Fruit fly (Drosophila melanogaster) whole organism, embryonic: Measurements from ENCODE around the gene CG14282.

ENCODE experiments used
- Adf1 ChIP-seq: fragments of 200-800 bp; sonication (Bioruptor generic); IDR thresholded peaks from 2 replicates; pipeline ENCODE4 v1.3.6; 2022; ENCODE audit warnings: missing biosample characterization, missing genetic modification characterization
- Asciz ChIP-seq: fragments of 200-800 bp; sonication (Bioruptor generic); optimal IDR thresholded peaks from 2 replicates; lab custom pipeline; 2017; ENCODE audit warnings: missing biosample characterization, mild to moderate bottlenecking, missing genetic modification characterization, missing genetic modification reagents
- BEAF-32 ChIP-seq: fragments of 200-800 bp; sonication (Bioruptor generic); optimal IDR thresholded peaks from 3 replicates; lab custom pipeline; 2017; ENCODE audit warnings: missing biosample characterization, missing genetic modification characterization, mild to moderate bottlenecking, moderate library complexity, missing genetic modification reagents
- Bgb ChIP-seq: fragments of 200-800 bp; sonication (Bioruptor generic); IDR thresholded peaks from 2 replicates; pipeline ENCODE4 v1.3.6; 2022; ENCODE audit warnings: missing biosample characterization, missing genetic modification characterization; ENCODE audit not compliant: partially characterized antibody
- BtbVII ChIP-seq: fragments of 200-800 bp; sonication (Bioruptor generic); optimal IDR thresholded peaks from 3 replicates; lab custom pipeline; 2017; ENCODE audit warnings: missing biosample characterization, mild to moderate bottlenecking, missing genetic modification characterization
- CG1233 ChIP-seq: fragments of 200-800 bp; sonication (Bioruptor generic); optimal IDR thresholded peaks from 4 replicates; lab custom pipeline; 2018; ENCODE audit warnings: missing biosample characterization, mild to moderate bottlenecking, missing genetic modification characterization
- CG13287 ChIP-seq: fragments of 200-800 bp; sonication (Bioruptor generic); IDR thresholded peaks from 2 replicates; pipeline ENCODE4 v1.3.6; 2022; ENCODE audit warnings: missing biosample characterization, missing genetic modification characterization; ENCODE audit not compliant: partially characterized antibody
- CG14667 ChIP-seq: fragments of 200-800 bp; sonication (Bioruptor generic); IDR thresholded peaks from 2 replicates; pipeline ENCODE4 v1.3.6; 2022; ENCODE audit warnings: missing biosample characterization, missing genetic modification characterization
- CG15696 ChIP-seq: fragments of 200-800 bp; sonication (Bioruptor generic); optimal IDR thresholded peaks from 2 replicates; lab custom pipeline; 2019; ENCODE audit warnings: missing biosample characterization, mild to moderate bottlenecking, missing genetic modification characterization, moderate library complexity
- CG1603 ChIP-seq: fragments of 200-800 bp; sonication (Bioruptor generic); optimal IDR thresholded peaks from 2 replicates; lab custom pipeline; 2019; ENCODE audit warnings: missing biosample characterization, mild to moderate bottlenecking, missing genetic modification characterization, moderate library complexity
- CG17186 ChIP-seq: fragments of 200-800 bp; sonication (Bioruptor generic); optimal IDR thresholded peaks from 3 replicates; lab custom pipeline; 2017; ENCODE audit warnings: missing biosample characterization, missing genetic modification reagents, missing genetic modification characterization
- CG17385 ChIP-seq: fragments of 200-800 bp; sonication (Bioruptor generic); optimal IDR thresholded peaks from 3 replicates; lab custom pipeline; 2018; ENCODE audit warnings: missing biosample characterization, mild to moderate bottlenecking, missing genetic modification characterization
- CG2202 ChIP-seq: fragments of 200-800 bp; sonication (Bioruptor generic); optimal IDR thresholded peaks from 2 replicates; lab custom pipeline; 2018; ENCODE audit warnings: missing biosample characterization, mild to moderate bottlenecking, missing genetic modification characterization
- CG32532 ChIP-seq: fragments of 200-800 bp; sonication (Bioruptor generic); IDR thresholded peaks from 2 replicates; pipeline ENCODE4 v1.3.6; 2022; ENCODE audit warnings: missing biosample characterization, missing genetic modification characterization
- CG32767 ChIP-seq: fragments of 200-800 bp; sonication (Bioruptor generic); IDR thresholded peaks from 2 replicates; pipeline ENCODE4 v1.3.6; 2022; ENCODE audit warnings: missing biosample characterization, missing genetic modification characterization
- CG3281 ChIP-seq: fragments of 200-800 bp; sonication (Bioruptor generic); optimal IDR thresholded peaks from 3 replicates; lab custom pipeline; 2017; ENCODE audit warnings: missing biosample characterization, mild to moderate bottlenecking, missing genetic modification characterization
- CG3838 ChIP-seq: fragments of 200-800 bp; sonication (Bioruptor generic); optimal IDR thresholded peaks from 3 replicates; lab custom pipeline; 2016; ENCODE audit warnings: missing biosample characterization, missing genetic modification characterization
- CG4707 ChIP-seq: fragments of 200-800 bp; sonication (Bioruptor generic); optimal IDR thresholded peaks from 2 replicates; lab custom pipeline; 2018; ENCODE audit warnings: missing biosample characterization, mild to moderate bottlenecking, missing genetic modification characterization, moderate library complexity
- CG7928 ChIP-seq: fragments of 200-800 bp; sonication (Bioruptor generic); optimal IDR thresholded peaks from 2 replicates; lab custom pipeline; 2017; ENCODE audit warnings: missing biosample characterization, mild to moderate bottlenecking, missing genetic modification characterization
- CG7963 ChIP-seq: fragments of 200-800 bp; sonication (Bioruptor generic); IDR thresholded peaks from 3 replicates; pipeline ENCODE4 v1.3.6; 2022; ENCODE audit warnings: missing biosample characterization, missing genetic modification characterization; ENCODE audit not compliant: partially characterized antibody
- CG8290 ChIP-seq, 3 experiments: fragments of 200-800 bp; sonication (Bioruptor generic); optimal IDR thresholded peaks; 2 replicates each; lab custom pipeline; 2016 to 2019; ENCODE audit warnings: missing biosample characterization in 3 of 3, missing genetic modification characterization in 3 of 3, mild to moderate bottlenecking in 2 of 3, moderate library complexity in 1 of 3
- CHES-1-like ChIP-seq: fragments of 200-800 bp; sonication (Bioruptor generic); optimal IDR thresholded peaks from 2 replicates; lab custom pipeline; 2016; ENCODE audit warnings: missing biosample characterization, missing genetic modification characterization
- Dbx ChIP-seq: fragments of 200-800 bp; sonication (Bioruptor generic); IDR thresholded peaks from 3 replicates; pipeline ENCODE4 v1.3.6; 2022; ENCODE audit warnings: missing biosample characterization, missing genetic modification characterization
- Drgx ChIP-seq: fragments of 200-800 bp; sonication (Bioruptor generic); IDR thresholded peaks from 2 replicates; pipeline ENCODE4 v1.3.6; 2022; ENCODE audit warnings: missing biosample characterization, missing genetic modification characterization
- ERR ChIP-seq: fragments of 200-800 bp; sonication (Bioruptor generic); optimal IDR thresholded peaks from 2 replicates; lab custom pipeline; 2016; ENCODE audit warnings: missing biosample characterization, missing genetic modification characterization
- HLH4C ChIP-seq: fragments of 200-800 bp; sonication (Bioruptor generic); IDR thresholded peaks from 3 replicates; pipeline ENCODE4 v1.3.6; 2022; ENCODE audit warnings: missing biosample characterization, missing genetic modification characterization; ENCODE audit not compliant: partially characterized antibody
- HmgZ ChIP-seq: fragments of 200-800 bp; sonication (Bioruptor generic); optimal IDR thresholded peaks from 2 replicates; lab custom pipeline; 2018; ENCODE audit warnings: missing biosample characterization, mild to moderate bottlenecking, missing genetic modification characterization
- Hmx ChIP-seq: fragments of 200-800 bp; sonication (Bioruptor generic); optimal IDR thresholded peaks from 2 replicates; lab custom pipeline; 2016; ENCODE audit warnings: missing biosample characterization, missing genetic modification characterization
- MESR4 ChIP-seq: fragments of 200-800 bp; sonication (Bioruptor generic); optimal IDR thresholded peaks from 2 replicates; lab custom pipeline; 2018; ENCODE audit warnings: missing biosample characterization, mild to moderate bottlenecking, missing genetic modification characterization, moderate library complexity
- Nf-YB ChIP-seq: fragments of 200-800 bp; sonication (Bioruptor generic); optimal IDR thresholded peaks from 3 replicates; lab custom pipeline; 2019; ENCODE audit warnings: missing biosample characterization, mild to moderate bottlenecking, missing genetic modification characterization, moderate library complexity
- YL-1 ChIP-seq: fragments of 200-800 bp; sonication (Bioruptor generic); optimal IDR thresholded peaks from 3 replicates; lab custom pipeline; 2017; ENCODE audit warnings: missing biosample characterization, mild to moderate bottlenecking, missing genetic modification characterization
- abd-A ChIP-seq: fragments of 200-800 bp; sonication (Bioruptor generic); optimal IDR thresholded peaks from 3 replicates; lab custom pipeline; 2019; ENCODE audit warnings: missing biosample characterization, mild to moderate bottlenecking, missing genetic modification characterization, moderate library complexity
- chif ChIP-seq, 2 experiments: fragments of 200-800 bp; sonication (Bioruptor generic); optimal IDR thresholded peaks; 3 replicates each; lab custom pipeline; 2016; ENCODE audit warnings: missing biosample characterization in 2 of 2, missing genetic modification characterization in 2 of 2
- chm ChIP-seq: fragments of 200-800 bp; sonication (Bioruptor generic); IDR thresholded peaks from 2 replicates; pipeline ENCODE4 v1.3.6; 2022; ENCODE audit warnings: missing biosample characterization, missing genetic modification characterization
- ci ChIP-seq: fragments of 200-800 bp; sonication (Bioruptor generic); IDR thresholded peaks from 3 replicates; pipeline ENCODE4 v1.3.6; 2022; ENCODE audit warnings: missing biosample characterization, missing genetic modification characterization
- ewg ChIP-seq: fragments of 200-800 bp; sonication (Bioruptor generic); optimal IDR thresholded peaks from 3 replicates; lab custom pipeline; 2017; ENCODE audit warnings: mild to moderate bottlenecking, missing biosample characterization, missing genetic modification reagents, missing genetic modification characterization
- grau ChIP-seq: fragments of 200-800 bp; optimal IDR thresholded peaks from 3 replicates; lab custom pipeline; 2019; ENCODE audit warnings: missing biosample characterization, mild to moderate bottlenecking, missing genetic modification characterization, moderate library complexity
- lmd ChIP-seq: fragments of 200-800 bp; sonication (Bioruptor generic); IDR thresholded peaks from 2 replicates; pipeline ENCODE4 v1.3.6; 2022; ENCODE audit warnings: missing biosample characterization, missing genetic modification characterization
- nom ChIP-seq: fragments of 200-800 bp; sonication (Bioruptor generic); optimal IDR thresholded peaks from 2 replicates; lab custom pipeline; 2017; ENCODE audit warnings: missing biosample characterization, missing genetic modification characterization, mild to moderate bottlenecking, moderate library complexity, missing genetic modification reagents
- onecut ChIP-seq: fragments of 200-800 bp; sonication (Bioruptor generic); IDR thresholded peaks from 2 replicates; pipeline ENCODE4 v1.3.6; 2022; ENCODE audit warnings: missing biosample characterization, missing genetic modification characterization
- pan ChIP-seq, 4 experiments: fragments of >200 bp in 3 of 4; fragments of 200-800 bp in 1 of 4; sonication (Bioruptor generic) in 1 of 4; optimal IDR thresholded peaks in 3 of 4; IDR thresholded peaks in 1 of 4; 2 replicates each; pipeline versions ENCODE4 v1.3.6 to Lab custom; 2017 to 2022; ENCODE audit warnings: missing biosample characterization in 2 of 4, missing genetic modification characterization in 2 of 4, mixed read lengths in 1 of 4
- pros ChIP-seq: fragments of 200-800 bp; sonication (Bioruptor generic); optimal IDR thresholded peaks from 3 replicates; lab custom pipeline; 2019; ENCODE audit warnings: missing biosample characterization, mild to moderate bottlenecking, missing genetic modification characterization, moderate library complexity
- so ChIP-seq: fragments of 200-800 bp; sonication (Bioruptor generic); IDR thresholded peaks from 3 replicates; pipeline ENCODE4 v1.3.6; 2022; ENCODE audit warnings: missing biosample characterization, missing genetic modification characterization
- trem ChIP-seq: fragments of 200-800 bp; optimal IDR thresholded peaks from 3 replicates; lab custom pipeline; 2019; ENCODE audit warnings: missing biosample characterization, mild to moderate bottlenecking, missing genetic modification characterization, moderate library complexity
- vfl ChIP-seq: fragments of 200-800 bp; sonication (Bioruptor generic); optimal IDR thresholded peaks from 2 replicates; lab custom pipeline; 2016; ENCODE audit warnings: missing biosample characterization, missing genetic modification characterization
- wek ChIP-seq: fragments of 200-800 bp; sonication (Bioruptor generic); optimal IDR thresholded peaks from 3 replicates; lab custom pipeline; 2018; ENCODE audit warnings: missing biosample characterization, mild to moderate bottlenecking, missing genetic modification characterization, moderate library complexity

Gene CG14282

dm6 chr3R:19163972-19164819, 12.6 kb upstream of the CG14282 start, which contains the start of gene sqz (continued):
- TF ChIP-seq CG32767 (GFP tag; lab: Robert Waterston, UW) (peak; percentile 60; the same call in 1 of the 2 replicates), ERR (GFP tag; lab: Kevin White, UChicago) (no peak), ewg (GFP tag; lab: Kevin White, UChicago) (peak; percentile 49), Hmx (no peak), CG3838 (peak; percentile 49), BEAF-32 (GFP tag; lab: Kevin White, UChicago) (peak; percentile 23), chif (GFP tag; optimal IDR thresholded peaks at IDR 0.05; lab: Kevin White, UChicago) (no peak), ci (GFP tag; lab: Robert Waterston, UW) (peak; percentile 84), CG3281 (GFP tag; lab: Kevin White, UChicago) (peak; percentile 36), Nf-YB (GFP tag; lab: Kevin White, UChicago) (peak; percentile 62), trem (tag; lab: Kevin White, UChicago) (peak; percentile 21), CG17385 (peak; percentile 49), CG7963 (no peak), wek (GFP tag; lab: Kevin White, UChicago) (peak; percentile 2), Dbx (GFP tag; lab: Robert Waterston, UW) (peak; percentile 35; the same call in 1 of the 3 replicates), onecut (0 out of 2 replicates have a peak, but pooled peaks have one; percentile 20), CG2202 (tag; lab: Kevin White, UChicago) (no peak), nom (GFP tag; lab: Kevin White, UChicago) (peak; percentile 94), vfl (GFP tag; lab: Kevin White, UChicago) (no peak), Adf1 (GFP tag; lab: Robert Waterston, UW) (peak; percentile 47; the same call in 1 of the 2 replicates), YL-1 (GFP tag; lab: Kevin White, UChicago) (peak; percentile 33), abd-A (tag; lab: Kevin White, UChicago) (peak; percentile 68), so (peak; percentile 42; the same call in 1 of the 3 replicates), BtbVII (GFP tag; lab: Kevin White, UChicago) (peak; percentile 50), Asciz (GFP tag; lab: Kevin White, UChicago) (peak; percentile 33), CG1233 (peak; percentile 6), HLH4C (no peak; the same call in 2 of the 3 replicates), HmgZ (tag; lab: Kevin White, UChicago) (peak; percentile 2), pan (optimal IDR thresholded peaks at IDR 0.05; lab: Kevin White, UChicago) (no peak), pan (GFP tag; optimal IDR thresholded peaks at IDR 0.05 in 1 of 2, IDR thresholded peaks at IDR 0.05 in 1 of 2) (no peak), grau (tag; lab: Kevin White, UChicago) (peak; percentile 13), CG4707 (GFP tag; lab: Kevin White, UChicago) (peak; percentile 15), CG32532 (peak; percentile 61; the same call in 1 of the 2 replicates), CG15696 (tag; lab: Kevin White, UChicago) (no peak), CG13287 (GFP tag; lab: Robert Waterston, UW) (peak; percentile 68), MESR4 (GFP tag; lab: Kevin White, UChicago) (no peak), chm (GFP tag; lab: Robert Waterston, UW) (peak; percentile 77), CG14667 (GFP tag; lab: Robert Waterston, UW) (no peak), CG7928 (no peak), Bgb (GFP tag; lab: Robert Waterston, UW) (peak; percentile 45), CG17186 (GFP tag; lab: Kevin White, UChicago) (no peak), CG1603 (tag; lab: Kevin White, UChicago) (no peak), CHES-1-like (GFP tag; lab: Kevin White, UChicago) (no peak), Drgx (GFP tag; lab: Robert Waterston, UW) (peak; percentile 79), CG8290 (GFP tag; optimal IDR thresholded peaks at IDR 0.05; lab: Kevin White, UChicago) (no peak), CG8290 (tag; optimal IDR thresholded peaks at IDR 0.05; lab: Kevin White, UChicago) (peak in 1 of 2 experiments; percentile 22), lmd (GFP tag; lab: Robert Waterston, UW) (no peak), pros (peak; percentile 9)
